Fruit fly (Drosophila melanogaster) whole organism, embryonic: ENCODE results near the gene Tsp29Fa.
A peak's percentile ranks its signal among the peaks of the same experiment; 100 is the strongest.

Experiments
- C15 ChIP-seq: fragments of 200-800 bp; sonication (Bioruptor generic); IDR thresholded peaks from 3 replicates; pipeline ENCODE4 v1.3.6; 2022; ENCODE audit warnings: missing biosample characterization, missing genetic modification characterization
- CG11695 ChIP-seq: fragments of 200-800 bp; sonication (Bioruptor generic); IDR thresholded peaks from 3 replicates; pipeline ENCODE4 v1.3.6; 2022; ENCODE audit warnings: missing biosample characterization, missing genetic modification characterization
- CG14050 ChIP-seq: fragments of 200-800 bp; sonication (Bioruptor generic); IDR thresholded peaks from 3 replicates; pipeline ENCODE4 v1.3.6; 2022; ENCODE audit warnings: missing biosample characterization, missing genetic modification characterization
- CG14667 ChIP-seq: fragments of 200-800 bp; sonication (Bioruptor generic); IDR thresholded peaks from 2 replicates; pipeline ENCODE4 v1.3.6; 2022; ENCODE audit warnings: missing biosample characterization, missing genetic modification characterization
- CG15011 ChIP-seq: fragments of 200-800 bp; sonication (Bioruptor generic); optimal IDR thresholded peaks from 3 replicates; lab custom pipeline; 2018; ENCODE audit warnings: missing biosample characterization, mild to moderate bottlenecking, missing genetic modification characterization
- CG15696 ChIP-seq: fragments of 200-800 bp; sonication (Bioruptor generic); optimal IDR thresholded peaks from 2 replicates; lab custom pipeline; 2019; ENCODE audit warnings: missing biosample characterization, mild to moderate bottlenecking, missing genetic modification characterization, moderate library complexity
- CG17612 ChIP-seq: fragments of 200-800 bp; sonication (Bioruptor generic); IDR thresholded peaks from 2 replicates; pipeline ENCODE4 v1.3.6; 2022; ENCODE audit warnings: missing biosample characterization, missing genetic modification characterization
- CG2889 ChIP-seq: fragments of 200-800 bp; sonication (Bioruptor generic); IDR thresholded peaks from 3 replicates; pipeline ENCODE4 v1.3.6; 2022; ENCODE audit warnings: missing biosample characterization, missing genetic modification characterization
- CG32767 ChIP-seq: fragments of 200-800 bp; sonication (Bioruptor generic); IDR thresholded peaks from 2 replicates; pipeline ENCODE4 v1.3.6; 2022; ENCODE audit warnings: missing biosample characterization, missing genetic modification characterization
- CG3281 ChIP-seq: fragments of 200-800 bp; sonication (Bioruptor generic); optimal IDR thresholded peaks from 3 replicates; lab custom pipeline; 2017; ENCODE audit warnings: missing biosample characterization, mild to moderate bottlenecking, missing genetic modification characterization
- CG3407 ChIP-seq: fragments of 200-800 bp; sonication (Bioruptor generic); optimal IDR thresholded peaks from 2 replicates; lab custom pipeline; 2018; ENCODE audit warnings: missing biosample characterization, mild to moderate bottlenecking, missing genetic modification characterization
- CG42726 ChIP-seq: fragments of 200-800 bp; sonication (Bioruptor generic); IDR thresholded peaks from 2 replicates; pipeline ENCODE4 v1.3.6; 2022; ENCODE audit warnings: missing biosample characterization, missing genetic modification characterization; ENCODE audit not compliant: partially characterized antibody
- CG4424 ChIP-seq: fragments of 200-800 bp; sonication (Bioruptor generic); optimal IDR thresholded peaks from 3 replicates; lab custom pipeline; 2016; ENCODE audit warnings: missing biosample characterization, missing genetic modification characterization
- CG7928 ChIP-seq: fragments of 200-800 bp; sonication (Bioruptor generic); optimal IDR thresholded peaks from 2 replicates; lab custom pipeline; 2017; ENCODE audit warnings: missing biosample characterization, mild to moderate bottlenecking, missing genetic modification characterization
- CG8924 ChIP-seq: fragments of 200-800 bp; optimal IDR thresholded peaks from 3 replicates; lab custom pipeline; 2019; ENCODE audit warnings: missing biosample characterization, mild to moderate bottlenecking, missing genetic modification characterization, moderate library complexity
- Drgx ChIP-seq: fragments of 200-800 bp; sonication (Bioruptor generic); IDR thresholded peaks from 2 replicates; pipeline ENCODE4 v1.3.6; 2022; ENCODE audit warnings: missing biosample characterization, missing genetic modification characterization
- Gsc ChIP-seq: fragments of 200-800 bp; sonication (Bioruptor generic); IDR thresholded peaks from 2 replicates; pipeline ENCODE4 v1.3.6; 2022; ENCODE audit warnings: missing biosample characterization, missing genetic modification characterization
- HHEX ChIP-seq: fragments of 200-800 bp; sonication (Bioruptor generic); optimal IDR thresholded peaks from 3 replicates; lab custom pipeline; 2017; ENCODE audit warnings: missing biosample characterization, mild to moderate bottlenecking, missing genetic modification characterization, missing genetic modification reagents
- HLHmδ ChIP-seq: fragments of 200-800 bp; sonication (Bioruptor generic); optimal IDR thresholded peaks from 2 replicates; lab custom pipeline; 2018; ENCODE audit warnings: missing biosample characterization, mild to moderate bottlenecking, missing genetic modification characterization, moderate library complexity
- HmgZ ChIP-seq: fragments of 200-800 bp; sonication (Bioruptor generic); optimal IDR thresholded peaks from 2 replicates; lab custom pipeline; 2018; ENCODE audit warnings: missing biosample characterization, mild to moderate bottlenecking, missing genetic modification characterization
- Hr39 ChIP-seq: fragments of >200 bp; optimal IDR thresholded peaks from 2 replicates; lab custom pipeline; 2017
- Hr78 ChIP-seq, 2 experiments: fragments of 200-800 bp in 1 of 2; fragments of >200 bp in 1 of 2; sonication (Bioruptor generic) in 1 of 2; optimal IDR thresholded peaks; 2 replicates each; lab custom pipeline; 2017 to 2019; ENCODE audit warnings: missing biosample characterization in 2 of 2, missing genetic modification characterization in 2 of 2, mild to moderate bottlenecking in 1 of 2, moderate library complexity in 1 of 2
- Lim3 ChIP-seq: fragments of 200-800 bp; sonication (Bioruptor generic); IDR thresholded peaks from 2 replicates; pipeline ENCODE4 v1.3.6; 2022; ENCODE audit warnings: missing biosample characterization, missing genetic modification characterization
- Mrtf ChIP-seq: fragments of 200-800 bp; sonication (Bioruptor generic); IDR thresholded peaks from 3 replicates; pipeline ENCODE4 v1.3.6; 2022; ENCODE audit warnings: missing biosample characterization, missing genetic modification characterization
- Nf-YB ChIP-seq: fragments of 200-800 bp; sonication (Bioruptor generic); optimal IDR thresholded peaks from 3 replicates; lab custom pipeline; 2019; ENCODE audit warnings: missing biosample characterization, mild to moderate bottlenecking, missing genetic modification characterization, moderate library complexity
- Oli ChIP-seq: fragments of 200-800 bp; sonication (Bioruptor generic); optimal IDR thresholded peaks from 2 replicates; lab custom pipeline; 2018; ENCODE audit warnings: missing biosample characterization, mild to moderate bottlenecking, missing genetic modification characterization, moderate library complexity
- Opbp ChIP-seq: fragments of 200-800 bp; sonication (Bioruptor generic); IDR thresholded peaks from 3 replicates; pipeline ENCODE4 v1.3.6; 2022; ENCODE audit warnings: missing biosample characterization, missing genetic modification characterization; ENCODE audit not compliant: partially characterized antibody
- Pdp1 ChIP-seq, 2 experiments: fragments of 200-800 bp; sonication (Bioruptor generic); optimal IDR thresholded peaks; 3 replicates each; lab custom pipeline; 2016; ENCODE audit warnings: missing biosample characterization in 2 of 2, missing genetic modification characterization in 2 of 2, mild to moderate bottlenecking in 1 of 2, moderate library complexity in 1 of 2
- Rx ChIP-seq: fragments of 200-800 bp; sonication (Bioruptor generic); IDR thresholded peaks from 2 replicates; pipeline ENCODE4 v1.3.6; 2022; ENCODE audit warnings: missing biosample characterization, missing genetic modification characterization
- cg ChIP-seq: fragments of 200-800 bp; sonication (Bioruptor generic); optimal IDR thresholded peaks from 3 replicates; lab custom pipeline; 2019; ENCODE audit warnings: missing biosample characterization, mild to moderate bottlenecking, missing genetic modification characterization, moderate library complexity
- chif ChIP-seq, 2 experiments: fragments of 200-800 bp; sonication (Bioruptor generic); optimal IDR thresholded peaks; 3 replicates each; lab custom pipeline; 2016; ENCODE audit warnings: missing biosample characterization in 2 of 2, missing genetic modification characterization in 2 of 2
- ci ChIP-seq: fragments of 200-800 bp; sonication (Bioruptor generic); IDR thresholded peaks from 3 replicates; pipeline ENCODE4 v1.3.6; 2022; ENCODE audit warnings: missing biosample characterization, missing genetic modification characterization
- cwo ChIP-seq: fragments of 200-800 bp; sonication (Bioruptor generic); optimal IDR thresholded peaks from 3 replicates; lab custom pipeline; 2017; ENCODE audit warnings: missing biosample characterization, missing genetic modification characterization, mild to moderate bottlenecking, moderate library complexity, missing genetic modification reagents
- dm ChIP-seq: fragments of 200-800 bp; sonication (Bioruptor generic); optimal IDR thresholded peaks from 3 replicates; lab custom pipeline; 2016; ENCODE audit warnings: missing biosample characterization, missing genetic modification characterization
- fru ChIP-seq: fragments of >200 bp; optimal IDR thresholded peaks from 2 replicates; lab custom pipeline; 2017
- gsb-n ChIP-seq: fragments of 200-800 bp; sonication (Bioruptor generic); optimal IDR thresholded peaks from 3 replicates; lab custom pipeline; 2018; ENCODE audit warnings: missing biosample characterization, mild to moderate bottlenecking, missing genetic modification characterization
- odd ChIP-seq: fragments of 200-800 bp; sonication (Bioruptor generic); optimal IDR thresholded peaks from 2 replicates; lab custom pipeline; 2017; ENCODE audit warnings: missing biosample characterization, mild to moderate bottlenecking, missing genetic modification characterization
- onecut ChIP-seq: fragments of 200-800 bp; sonication (Bioruptor generic); IDR thresholded peaks from 2 replicates; pipeline ENCODE4 v1.3.6; 2022; ENCODE audit warnings: missing biosample characterization, missing genetic modification characterization
- repo ChIP-seq: fragments of 200-800 bp; sonication (Bioruptor generic); optimal IDR thresholded peaks from 2 replicates; lab custom pipeline; 2016; ENCODE audit warnings: missing biosample characterization, missing genetic modification characterization
- sc ChIP-seq, 3 experiments: fragments of >200 bp in 2 of 3; fragments of 200-800 bp in 1 of 3; sonication (Bioruptor generic) in 1 of 3; optimal IDR thresholded peaks; 2 replicates in 2 of 3; 3 replicates in 1 of 3; lab custom pipeline; 2017; ENCODE audit warnings: mild to moderate bottlenecking in 1 of 3, missing biosample characterization in 1 of 3, missing genetic modification characterization in 1 of 3, missing genetic modification reagents in 1 of 3
- shn ChIP-seq: fragments of 200-800 bp; sonication (Bioruptor generic); optimal IDR thresholded peaks from 3 replicates; lab custom pipeline; 2016; ENCODE audit warnings: missing biosample characterization, missing genetic modification characterization
- sima ChIP-seq: fragments of 200-800 bp; sonication (Bioruptor generic); optimal IDR thresholded peaks from 2 replicates; lab custom pipeline; 2016; ENCODE audit warnings: missing biosample characterization, missing genetic modification characterization
- tin ChIP-seq: fragments of 200-800 bp; sonication (Bioruptor generic); optimal IDR thresholded peaks from 3 replicates; lab custom pipeline; 2016; ENCODE audit warnings: missing biosample characterization, missing genetic modification characterization
- ttk ChIP-seq: fragments of 200-800 bp; sonication (Bioruptor generic); IDR thresholded peaks from 2 replicates; pipeline ENCODE4 v2.1.2; 2022; ENCODE audit warnings: missing biosample characterization, missing genetic modification characterization
- tup ChIP-seq: fragments of 200-800 bp; sonication (Bioruptor generic); optimal IDR thresholded peaks from 2 replicates; lab custom pipeline; 2016; ENCODE audit warnings: missing biosample characterization, mild to moderate bottlenecking, missing genetic modification characterization, moderate library complexity
- unpg ChIP-seq: fragments of 200-800 bp; sonication (Bioruptor generic); optimal IDR thresholded peaks from 3 replicates; lab custom pipeline; 2018; ENCODE audit warnings: missing biosample characterization, mild to moderate bottlenecking, missing genetic modification characterization, moderate library complexity
- vfl ChIP-seq: fragments of 200-800 bp; sonication (Bioruptor generic); optimal IDR thresholded peaks from 2 replicates; lab custom pipeline; 2016; ENCODE audit warnings: missing biosample characterization, missing genetic modification characterization
- z ChIP-seq: fragments of 200-800 bp; sonication (Bioruptor generic); IDR thresholded peaks from 3 replicates; pipeline ENCODE4 v1.3.6; 2022; ENCODE audit warnings: missing biosample characterization, missing genetic modification characterization
- zf30C ChIP-seq: fragments of 200-800 bp; sonication (Bioruptor generic); optimal IDR thresholded peaks from 3 replicates; lab custom pipeline; 2018; ENCODE audit warnings: missing biosample characterization, mild to moderate bottlenecking, missing genetic modification characterization

Tsp29Fa gene

DNA sequence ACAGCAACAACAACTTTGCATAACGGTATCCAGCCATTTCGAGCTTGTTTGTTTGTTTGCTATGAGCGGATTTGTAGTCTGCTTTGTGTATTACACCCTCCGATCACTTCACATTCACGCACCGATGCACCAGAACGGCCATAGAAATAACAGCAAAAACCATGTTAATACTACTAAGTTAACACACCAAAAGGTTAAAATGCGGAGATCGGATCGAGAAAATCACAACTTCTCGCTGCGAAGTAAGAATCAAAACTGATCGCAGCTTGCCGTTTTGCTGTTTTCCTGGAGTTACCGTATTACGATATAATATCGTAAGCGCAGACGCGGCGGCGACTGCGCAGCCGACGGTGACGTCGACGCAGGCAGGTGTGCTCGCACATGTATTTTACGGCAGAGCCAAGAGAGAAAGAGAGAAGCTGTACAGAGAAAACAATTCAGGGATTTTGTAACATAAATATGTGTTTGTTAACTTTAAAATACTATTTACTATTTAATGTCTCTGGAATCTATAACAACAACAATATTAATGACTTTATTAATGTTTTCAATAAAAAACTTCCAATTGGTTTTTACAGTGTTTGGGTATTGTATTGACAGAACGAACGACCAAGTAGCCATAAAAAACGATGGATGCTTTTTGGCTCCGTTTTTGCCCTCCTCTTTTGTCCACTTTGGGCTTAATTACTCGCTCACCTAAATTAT, 51.0 kb downstream of the Tsp29Fa start, which contains the start of gene CG13101 (continued):
- peak; percentile 92 for TF ChIP-seq Oli (tag; lab: Kevin White, UChicago)
- peak; percentile 50 for TF ChIP-seq dm (GFP tag; lab: Kevin White, UChicago)
- peak; percentile 84 for TF ChIP-seq C15 (GFP tag; lab: Robert Waterston, UW)
- peak; percentile 81 for TF ChIP-seq onecut (GFP tag; lab: Robert Waterston, UW)
- TF ChIP-seq chif (GFP tag; optimal IDR thresholded peaks at IDR 0.05; lab: Kevin White, UChicago) = peak; percentile 80 to 86
- TF ChIP-seq CG14667 (GFP tag; lab: Robert Waterston, UW) = peak; percentile 89
- TF ChIP-seq Hr78 (GFP tag; optimal IDR thresholded peaks at IDR 0.05; lab: Kevin White, UChicago) = peak in 1 of 2 experiments; percentile 72
- peak; percentile 76 for TF ChIP-seq Rx (GFP tag; lab: Robert Waterston, UW)
- TF ChIP-seq CG4424 (GFP tag; lab: Kevin White, UChicago) = peak; percentile 93
- peak; percentile 88 for TF ChIP-seq tin (GFP tag; lab: Kevin White, UChicago)
- TF ChIP-seq CG15696 (tag; lab: Kevin White, UChicago) = peak; percentile 73
- peak; percentile 70; the same call in 2 of the 3 replicates for TF ChIP-seq z (GFP tag; lab: Robert Waterston, UW)
- peak; percentile 68 for TF ChIP-seq repo (GFP tag; lab: Kevin White, UChicago)
- peak; percentile 85 for TF ChIP-seq vfl (GFP tag; lab: Kevin White, UChicago)
- peak; percentile 97 for TF ChIP-seq unpg (GFP tag; lab: Kevin White, UChicago)
- peak; percentile 89 for TF ChIP-seq cwo
- no peak for TF ChIP-seq cg (GFP tag; lab: Kevin White, UChicago)
- peak; percentile 89 for TF ChIP-seq HHEX (GFP tag; lab: Kevin White, UChicago)
- 0 out of 2 replicates have a peak, but pooled peaks have one; percentile 46 for TF ChIP-seq Lim3 (GFP tag; lab: Robert Waterston, UW)
- TF ChIP-seq CG3407 (GFP tag; lab: Kevin White, UChicago) = peak; percentile 87
- peak; percentile 97 for TF ChIP-seq Drgx
- TF ChIP-seq Pdp1 (GFP tag; optimal IDR thresholded peaks at IDR 0.05; lab: Kevin White, UChicago) = peak; percentile 85 to 87
- peak; percentile 75 for TF ChIP-seq tup (GFP tag; lab: Kevin White, UChicago)
- no peak for TF ChIP-seq HLHmδ
- TF ChIP-seq odd (GFP tag; lab: Kevin White, UChicago) = peak; percentile 90
- peak; percentile 95 for TF ChIP-seq CG8924
- no peak for TF ChIP-seq fru
- TF ChIP-seq Opbp (GFP tag; lab: Robert Waterston, UW) = no peak
- TF ChIP-seq gsb-n (tag; lab: Kevin White, UChicago) = peak; percentile 95
- peak; percentile 93 for TF ChIP-seq ttk (GFP tag; lab: Robert Waterston, UW)
- TF ChIP-seq Nf-YB = peak; percentile 83
- peak; percentile 97 for TF ChIP-seq CG11695
- TF ChIP-seq Gsc (GFP tag; lab: Robert Waterston, UW) = no peak
- TF ChIP-seq CG7928 (GFP tag; lab: Kevin White, UChicago) = peak; percentile 59
- TF ChIP-seq CG42726 (GFP tag; lab: Robert Waterston, UW) = no peak
- TF ChIP-seq Mrtf = peak; percentile 90; the same call in 2 of the 3 replicates
- TF ChIP-seq zf30C (GFP tag; lab: Kevin White, UChicago) = peak; percentile 75
- TF ChIP-seq sc (optimal IDR thresholded peaks at IDR 0.05; lab: Kevin White, UChicago) = no peak
- TF ChIP-seq sc (GFP tag; optimal IDR thresholded peaks at IDR 0.05; lab: Kevin White, UChicago) = peak; percentile 85
- peak; percentile 87 for TF ChIP-seq CG17612
- TF ChIP-seq CG14050 (GFP tag; lab: Robert Waterston, UW) = peak; percentile 89
- peak; percentile 89 for TF ChIP-seq CG32767
- peak; percentile 82 for TF ChIP-seq CG15011 (GFP tag; lab: Kevin White, UChicago)
- TF ChIP-seq CG2889 (GFP tag; lab: Robert Waterston, UW) = peak; percentile 88
- TF ChIP-seq sima (GFP tag; lab: Kevin White, UChicago) = no peak
- TF ChIP-seq ci (GFP tag; lab: Robert Waterston, UW) = peak; percentile 96
- TF ChIP-seq shn = peak; percentile 3
- peak; percentile 90 for TF ChIP-seq CG3281 (GFP tag; lab: Kevin White, UChicago)
- no peak for TF ChIP-seq Hr39
- peak; percentile 91 for TF ChIP-seq HmgZ (tag; lab: Kevin White, UChicago)
